Worm (Caenorhabditis elegans) whole organism, L2 larva: ENCODE results near the gene C27D9.1.

ENCODE experiments used
- C34F6.9 ChIP-seq: fragments of 150-350 bp; optimal IDR thresholded peaks from 2 replicates; lab custom pipeline; 2014; ENCODE audit warnings: missing biosample characterization, missing genetic modification characterization
- F13H6.1 ChIP-seq: sonication (generic microtip); optimal IDR thresholded peaks from 2 replicates; lab custom pipeline; 2016; ENCODE audit warnings: missing genetic modification characterization, missing compliant biosample characterization
- R02D3.7 ChIP-seq: fragments of 150-350 bp; optimal IDR thresholded peaks from 2 replicates; lab custom pipeline; 2014; ENCODE audit warnings: missing biosample characterization, missing genetic modification characterization
- Y55F3AM.14 ChIP-seq: fragments of 200-800 bp; sonication (Bioruptor generic); optimal IDR thresholded peaks from 2 replicates; lab custom pipeline; 2018; ENCODE audit warnings: mild to moderate bottlenecking, missing genetic modification characterization, missing compliant biosample characterization
- ZK546.5 ChIP-seq: sonication (generic microtip); optimal IDR thresholded peaks from 2 replicates; lab custom pipeline; 2017; ENCODE audit warnings: missing biosample characterization, missing genetic modification characterization
- aly-2 ChIP-seq: fragments of 150-350 bp; optimal IDR thresholded peaks from 2 replicates; lab custom pipeline; 2014; ENCODE audit warnings: missing biosample characterization, missing genetic modification characterization
- blmp-1 ChIP-seq: sonication (generic microtip); optimal IDR thresholded peaks from 2 replicates; lab custom pipeline; 2017; ENCODE audit warnings: missing genetic modification characterization, mild to moderate bottlenecking, missing compliant biosample characterization, antibody characterized with exemption, moderate library complexity; ENCODE audit not compliant: insufficient read depth
- ceh-82 ChIP-seq: fragments of 150-350 bp; optimal IDR thresholded peaks from 2 replicates; lab custom pipeline; 2014; ENCODE audit warnings: missing biosample characterization, missing genetic modification characterization
- crh-2 ChIP-seq: sonication (generic microtip); optimal IDR thresholded peaks from 2 replicates; lab custom pipeline; 2017; ENCODE audit warnings: missing biosample characterization, missing genetic modification characterization
- elt-3 ChIP-seq: sonication (generic microtip); optimal IDR thresholded peaks from 2 replicates; lab custom pipeline; 2017; ENCODE audit warnings: missing biosample characterization, missing genetic modification characterization
- fos-1 ChIP-seq: fragments of 150-350 bp; optimal IDR thresholded peaks from 2 replicates; lab custom pipeline; 2014; ENCODE audit warnings: missing biosample characterization, missing genetic modification characterization
- gmeb-1 ChIP-seq: fragments of 150-350 bp; optimal IDR thresholded peaks from 2 replicates; lab custom pipeline; 2014; ENCODE audit warnings: missing biosample characterization, missing genetic modification characterization
- lin-11 ChIP-seq: fragments of 150-350 bp; sonication (generic microtip); optimal IDR thresholded peaks from 2 replicates; lab custom pipeline; 2014; ENCODE audit warnings: missing biosample characterization, missing genetic modification characterization, inconsistent platforms, mixed read lengths
- lin-13 ChIP-seq: fragments of 150-350 bp; optimal IDR thresholded peaks from 2 replicates; lab custom pipeline; 2014; ENCODE audit warnings: missing biosample characterization, missing genetic modification reagents, missing genetic modification characterization
- lin-39 ChIP-seq: fragments of 150-350 bp; optimal IDR thresholded peaks from 2 replicates; lab custom pipeline; 2014; ENCODE audit warnings: missing biosample characterization, missing genetic modification reagents, missing genetic modification characterization
- lsy-2 ChIP-seq, 2 experiments: fragments of 150-350 bp in 1 of 2; sonication (generic microtip) in 1 of 2; optimal IDR thresholded peaks; 2 replicates each; lab custom pipeline; 2014 to 2017; ENCODE audit warnings: missing biosample characterization in 2 of 2, missing genetic modification characterization in 2 of 2
- mab-5 ChIP-seq: fragments of 150-350 bp; optimal IDR thresholded peaks from 2 replicates; lab custom pipeline; 2014; ENCODE audit warnings: missing biosample characterization, missing genetic modification characterization
- mbf-1 ChIP-seq: sonication (generic microtip); optimal IDR thresholded peaks from 2 replicates; lab custom pipeline; 2017; ENCODE audit warnings: missing biosample characterization, missing genetic modification characterization
- mdl-1 ChIP-seq, 2 experiments: fragments of 150-350 bp in 1 of 2; sonication (generic microtip) in 1 of 2; optimal IDR thresholded peaks; 2 replicates each; lab custom pipeline; 2017; ENCODE audit warnings: missing biosample characterization in 2 of 2, missing genetic modification characterization in 2 of 2
- nhr-10 ChIP-seq: sonication (generic microtip); optimal IDR thresholded peaks from 2 replicates; lab custom pipeline; 2017; ENCODE audit warnings: missing biosample characterization, missing genetic modification characterization
- nhr-11 ChIP-seq: fragments of 150-350 bp; optimal IDR thresholded peaks from 2 replicates; lab custom pipeline; 2014; ENCODE audit warnings: missing biosample characterization, missing genetic modification characterization
- nhr-12 ChIP-seq: fragments of 150-350 bp; optimal IDR thresholded peaks from 2 replicates; lab custom pipeline; 2014; ENCODE audit warnings: missing biosample characterization, missing genetic modification characterization
- nhr-129 ChIP-seq: fragments of 150-350 bp; optimal IDR thresholded peaks from 2 replicates; lab custom pipeline; 2014; ENCODE audit warnings: missing biosample characterization, missing genetic modification characterization
- nhr-21 ChIP-seq: fragments of 150-350 bp; optimal IDR thresholded peaks from 2 replicates; lab custom pipeline; 2014; ENCODE audit warnings: missing biosample characterization, missing genetic modification characterization
- nhr-23 ChIP-seq: fragments of 150-350 bp; optimal IDR thresholded peaks from 2 replicates; lab custom pipeline; 2014; ENCODE audit warnings: missing biosample characterization, missing genetic modification reagents, missing genetic modification characterization
- nhr-237 ChIP-seq: fragments of 150-350 bp; optimal IDR thresholded peaks from 2 replicates; lab custom pipeline; 2014; ENCODE audit warnings: missing biosample characterization, missing genetic modification characterization
- nhr-25 ChIP-seq: fragments of 150-350 bp; sonication (generic microtip); optimal IDR thresholded peaks from 3 replicates; lab custom pipeline; 2014; ENCODE audit warnings: missing biosample characterization, missing genetic modification characterization
- nhr-6 ChIP-seq: fragments of 150-350 bp; optimal IDR thresholded peaks from 2 replicates; lab custom pipeline; 2014; ENCODE audit warnings: missing biosample characterization, missing genetic modification characterization
- peb-1 ChIP-seq: fragments of 150-350 bp; optimal IDR thresholded peaks from 2 replicates; lab custom pipeline; 2014; ENCODE audit warnings: missing biosample characterization, missing genetic modification characterization
- sem-4 ChIP-seq: fragments of 150-350 bp; optimal IDR thresholded peaks from 2 replicates; lab custom pipeline; 2014; ENCODE audit warnings: missing biosample characterization, missing genetic modification reagents, missing genetic modification characterization
- sma-3 ChIP-seq: sonication (generic microtip); optimal IDR thresholded peaks from 2 replicates; lab custom pipeline; 2016; ENCODE audit warnings: missing genetic modification reagents, missing genetic modification characterization, missing compliant biosample characterization
- sma-9 ChIP-seq, 2 experiments: fragments of 150-350 bp in 1 of 2; sonication (generic microtip) in 1 of 2; optimal IDR thresholded peaks; 2 replicates each; lab custom pipeline; 2014 to 2016; ENCODE audit warnings: missing genetic modification characterization in 2 of 2, mild to moderate bottlenecking in 1 of 2, missing biosample characterization in 1 of 2, missing compliant biosample characterization in 1 of 2, missing genetic modification reagents in 1 of 2, moderate library complexity in 1 of 2
- unc-39 ChIP-seq: fragments of 150-350 bp; optimal IDR thresholded peaks from 2 replicates; lab custom pipeline; 2014; ENCODE audit warnings: missing biosample characterization, missing genetic modification characterization
- unc-55 ChIP-seq: fragments of 150-350 bp; sonication (generic microtip); optimal IDR thresholded peaks from 3 replicates; lab custom pipeline; 2014; ENCODE audit warnings: missing biosample characterization, missing genetic modification reagents, missing genetic modification characterization
- unc-62 ChIP-seq: fragments of 150-350 bp; optimal IDR thresholded peaks from 2 replicates; lab custom pipeline; 2014; ENCODE audit warnings: missing biosample characterization, missing genetic modification reagents, missing genetic modification characterization
- zag-1 ChIP-seq: fragments of 150-350 bp; optimal IDR thresholded peaks from 2 replicates; lab custom pipeline; 2014; ENCODE audit warnings: missing biosample characterization, missing genetic modification characterization
- ztf-1 ChIP-seq: fragments of 200-800 bp; sonication (Bioruptor generic); conservative IDR thresholded peaks from 2 replicates; pipeline ENCODE4 v1.3.6; 2022; ENCODE audit warnings: missing genetic modification characterization, missing compliant biosample characterization
- ztf-11 ChIP-seq: sonication (generic microtip); optimal IDR thresholded peaks from 2 replicates; lab custom pipeline; 2017; ENCODE audit warnings: missing biosample characterization, missing genetic modification characterization
- ztf-4 ChIP-seq: fragments of 150-350 bp; optimal IDR thresholded peaks from 2 replicates; lab custom pipeline; 2014; ENCODE audit warnings: missing biosample characterization, missing genetic modification characterization

Gene C27D9.1

ce11 chrII:4789835-4790343, 36.7 kb downstream of the C27D9.1 start, which contains the start of gene F26G1.15:
Gene F26G1.15 (plus strand): TSS chrII:4790293.
- TF ChIP-seq ztf-1 (GFP tag; lab: Robert Waterston, UW) (no peak), zag-1 (tag; lab: Kevin White, UChicago) (no peak), unc-39 (tag; lab: Kevin White, UChicago) (no peak)

- TF ChIP-seq mdl-1 (tag; optimal IDR thresholded peaks at IDR 0.05; lab: Kevin White, UChicago) (no peak), Y55F3AM.14 (GFP tag; lab: Kevin White, UChicago) (no peak), mab-5 (tag; lab: Kevin White, UChicago) (no peak), nhr-10 (tag; lab: Kevin White, UChicago) (no peak), nhr-25 (no peak), nhr-21 (tag; lab: Kevin White, UChicago) (no peak), unc-55 (no peak), lin-39 (no peak), lin-13 (GFP tag; lab: Kevin White, UChicago) (no peak), nhr-129 (no peak), elt-3 (tag; lab: Kevin White, UChicago) (no peak), blmp-1 (tag; lab: Kevin White, UChicago) (no peak), ZK546.5 (tag; lab: Kevin White, UChicago) (no peak), C34F6.9 (no peak), unc-39 (tag; lab: Kevin White, UChicago) (no peak), mbf-1 (no peak), R02D3.7 (tag; lab: Kevin White, UChicago) (no peak), peb-1 (tag; lab: Kevin White, UChicago) (no peak), lin-11 (tag; lab: Kevin White, UChicago) (no peak)
These were observed 37.5 kb downstream of the C27D9.1 start for ce11 chrII:4790687-4791086.

ce11 chrII:4791272-4791671, 38.1 kb downstream of the C27D9.1 start, which contains the start of gene F26G1.1:
Gene F26G1.1 (plus strand): TSS chrII:4791618.
- TF ChIP-seq sem-4 (no peak), mab-5 (tag; lab: Kevin White, UChicago) (peak; percentile 51), gmeb-1 (peak; percentile 94), nhr-10 (tag; lab: Kevin White, UChicago) (no peak), ztf-11 (tag; lab: Kevin White, UChicago) (no peak), ztf-4 (tag; lab: Kevin White, UChicago) (no peak), nhr-23 (tag; lab: Kevin White, UChicago) (no peak), nhr-25 (no peak), fos-1 (tag; lab: Kevin White, UChicago) (no peak), nhr-11 (tag; lab: Kevin White, UChicago) (no peak), crh-2 (tag; lab: Kevin White, UChicago) (peak; percentile 26), unc-39 (tag; lab: Kevin White, UChicago) (no peak), unc-62 (GFP tag; lab: Kevin White, UChicago) (no peak), aly-2 (tag; lab: Kevin White, UChicago) (no peak), nhr-12 (tag; lab: Kevin White, UChicago) (no peak), unc-55 (no peak), C34F6.9 (peak; percentile 55), sma-3 (GFP tag; lab: Kevin White, UChicago) (peak; percentile 78), sma-9 (GFP tag; optimal IDR thresholded peaks at IDR 0.05; lab: Kevin White, UChicago) (peak; percentile 76), sma-9 (tag; optimal IDR thresholded peaks at IDR 0.05; lab: Kevin White, UChicago) (no peak), F13H6.1 (tag; lab: Kevin White, UChicago) (peak; percentile 63), nhr-6 (tag; lab: Kevin White, UChicago) (no peak), lin-13 (GFP tag; lab: Kevin White, UChicago) (peak; percentile 15), lsy-2 (tag; optimal IDR thresholded peaks at IDR 0.05; lab: Kevin White, UChicago) (peak; percentile 60 to 76), ceh-82 (tag; lab: Kevin White, UChicago) (no peak), nhr-129 (no peak), nhr-237 (tag; lab: Kevin White, UChicago) (no peak)
